Worm (Caenorhabditis elegans): Measurements from ENCODE around the gene sth-1.

Gene sth-1

DNA sequence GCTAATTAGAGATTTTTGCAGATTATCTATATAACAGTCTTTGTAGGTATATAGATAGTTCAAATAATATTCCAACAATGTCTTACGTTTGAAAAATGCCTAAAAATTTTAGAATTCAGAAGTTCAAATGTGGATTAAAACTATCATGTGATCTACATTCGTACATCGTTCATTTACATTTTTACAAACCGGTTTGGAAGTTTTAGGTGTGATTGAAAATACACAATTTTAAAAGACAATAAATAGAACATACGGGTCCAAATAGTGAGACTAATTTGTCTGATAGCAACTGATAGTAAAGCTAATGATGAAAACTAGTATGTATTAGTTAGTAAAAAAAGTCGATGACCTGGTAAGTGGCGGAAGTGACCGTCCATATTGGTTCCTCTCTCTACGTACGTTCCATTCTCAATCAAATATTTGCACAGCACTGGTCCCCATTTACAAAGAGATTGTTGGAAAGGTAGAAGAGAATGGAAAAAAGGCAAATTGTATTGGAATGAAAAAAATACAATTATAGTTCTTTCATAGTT lies 10.5 kb upstream of the sth-1 start (continued):
- no peak for TF ChIP-seq tbp1 (GFP tag; optimal IDR thresholded peaks at IDR 0.05)

DNA sequence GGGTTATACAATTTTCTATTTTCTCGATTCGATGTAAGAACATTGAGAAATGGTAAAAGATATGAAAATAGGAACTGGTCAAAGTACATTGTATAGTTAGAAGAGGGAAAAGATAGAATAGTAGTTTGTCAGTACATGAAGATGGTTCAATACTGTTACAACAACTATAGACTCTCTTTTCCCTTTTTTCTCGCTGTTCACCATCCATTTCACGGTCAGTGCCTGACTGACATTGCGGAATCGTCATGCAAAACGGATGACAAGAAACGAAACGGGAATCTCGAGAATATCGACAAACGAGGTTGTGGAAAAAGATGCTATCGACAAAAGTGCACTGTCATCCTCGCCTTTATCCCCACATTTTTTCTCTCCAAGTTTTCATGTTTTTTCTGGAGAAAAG lies 8.3 kb upstream of the sth-1 start:
- TF ChIP-seq sea-2 (GFP tag; IDR thresholded peaks at IDR 0.05), result no peak
- no peak for TF ChIP-seq rec-8 (tag; optimal IDR thresholded peaks at IDR 0.05)
- no peak for TF ChIP-seq T07F8.4 (tag; optimal IDR thresholded peaks at IDR 0.05)
- no peak for TF ChIP-seq let-526 (GFP tag; IDR thresholded peaks at IDR 0.05)
- TF ChIP-seq sdz-38 (tag; optimal IDR thresholded peaks at IDR 0.05), result no peak
- TF ChIP-seq hmg-1.2 (GFP tag; IDR thresholded peaks at IDR 0.05), result no peak
- TF ChIP-seq pbrm-1 (GFP tag; IDR thresholded peaks at IDR 0.05), result no peak
- no peak for TF ChIP-seq nfya-2 (GFP tag; IDR thresholded peaks at IDR 0.05)

DNA sequence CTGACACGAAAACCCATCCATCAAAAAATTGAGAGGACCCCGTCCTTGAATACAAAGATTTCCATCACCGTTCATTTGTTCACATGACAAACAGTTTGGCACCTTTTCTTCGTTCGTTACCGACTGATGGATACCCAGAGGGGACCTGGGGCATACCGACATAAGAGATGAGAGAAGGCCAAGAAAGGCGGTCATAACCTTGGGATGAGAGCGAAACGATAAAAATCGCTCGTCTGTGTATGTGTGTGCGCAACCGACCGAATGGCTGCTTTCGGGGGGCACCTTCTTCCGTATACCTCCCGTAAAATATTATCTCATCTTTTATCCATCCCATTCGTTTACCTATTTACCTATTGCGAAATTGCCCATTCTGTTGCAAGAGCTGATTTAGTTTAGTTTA lies 7.0 kb upstream of the sth-1 start:
- no peak for TF ChIP-seq K11D2.4 (GFP tag; IDR thresholded peaks at IDR 0.05)
- no peak for TF ChIP-seq B0035.1 (tag; optimal IDR thresholded peaks at IDR 0.05)
- no peak for TF ChIP-seq lin-26 (GFP tag; IDR thresholded peaks at IDR 0.05)
- no peak for TF ChIP-seq mel-28 (tag; optimal IDR thresholded peaks at IDR 0.05; ENCODE audit: borderline replicate concordance)
- TF ChIP-seq lsy-27 (tag; optimal IDR thresholded peaks at IDR 0.05; ENCODE audit: borderline replicate concordance, insufficient read depth), result no peak
- TF ChIP-seq attf-6 (GFP tag; IDR thresholded peaks at IDR 0.05), result no peak
- no peak for TF ChIP-seq mxl-1 (tag; optimal IDR thresholded peaks at IDR 0.05)
- TF ChIP-seq aptf-3 (GFP tag; IDR thresholded peaks at IDR 0.05), result no peak
- no peak for TF ChIP-seq D2030.7 (GFP tag; IDR thresholded peaks at IDR 0.05)
- TF ChIP-seq nhr-27 (tag; optimal IDR thresholded peaks at IDR 0.05), result no peak
- TF ChIP-seq snpc-4 (GFP tag; optimal IDR thresholded peaks at IDR 0.05), result no peak
- TF ChIP-seq snpc-4 (tag; optimal IDR thresholded peaks at IDR 0.05), result no peak
- TF ChIP-seq gei-17 (GFP tag; optimal IDR thresholded peaks at IDR 0.05), result no peak
- TF ChIP-seq ceh-91 (GFP tag; IDR thresholded peaks at IDR 0.05), result no peak
- no peak for TF ChIP-seq ceh-100 (GFP tag; IDR thresholded peaks at IDR 0.05)
- TF ChIP-seq attf-5 (GFP tag; optimal IDR thresholded peaks at IDR 0.05), result no peak
- no peak for TF ChIP-seq zim-3 (tag; optimal IDR thresholded peaks at IDR 0.05)
- no peak for TF ChIP-seq atf-7 (tag; optimal IDR thresholded peaks at IDR 0.05)

DNA sequence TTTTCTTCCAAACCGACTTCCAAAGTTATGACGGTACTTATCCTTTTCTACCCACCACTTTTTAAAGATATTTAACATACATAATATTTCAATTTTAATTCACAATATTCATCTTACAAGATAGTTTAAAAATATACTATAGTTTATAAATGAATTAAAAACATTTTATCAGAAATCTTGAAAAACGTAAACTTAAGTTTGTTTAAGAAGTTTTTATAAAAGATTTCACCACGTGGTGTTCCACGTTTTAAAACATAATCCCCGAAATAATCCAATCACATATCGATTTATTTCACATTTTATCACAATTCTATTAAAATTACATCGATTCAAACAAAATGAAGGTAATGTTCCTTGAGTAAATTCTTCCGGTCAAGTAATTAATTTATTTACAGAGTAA lies 5.2 kb upstream of the sth-1 start, which contains the start of gene ZC513.3:
Gene ZC513.3 (plus strand): TSS at position 301 of the 400 bp plus-strand sequence.
- TF ChIP-seq lag-1 (GFP tag; IDR thresholded peaks at IDR 0.05), result no peak
- no peak for TF ChIP-seq cebp-2 (GFP tag; IDR thresholded peaks at IDR 0.05)
- no peak for TF ChIP-seq ceh-40 (GFP tag; IDR thresholded peaks at IDR 0.05)
- TF ChIP-seq Y53F4B.3 (GFP tag; IDR thresholded peaks at IDR 0.05), result no peak

DNA sequence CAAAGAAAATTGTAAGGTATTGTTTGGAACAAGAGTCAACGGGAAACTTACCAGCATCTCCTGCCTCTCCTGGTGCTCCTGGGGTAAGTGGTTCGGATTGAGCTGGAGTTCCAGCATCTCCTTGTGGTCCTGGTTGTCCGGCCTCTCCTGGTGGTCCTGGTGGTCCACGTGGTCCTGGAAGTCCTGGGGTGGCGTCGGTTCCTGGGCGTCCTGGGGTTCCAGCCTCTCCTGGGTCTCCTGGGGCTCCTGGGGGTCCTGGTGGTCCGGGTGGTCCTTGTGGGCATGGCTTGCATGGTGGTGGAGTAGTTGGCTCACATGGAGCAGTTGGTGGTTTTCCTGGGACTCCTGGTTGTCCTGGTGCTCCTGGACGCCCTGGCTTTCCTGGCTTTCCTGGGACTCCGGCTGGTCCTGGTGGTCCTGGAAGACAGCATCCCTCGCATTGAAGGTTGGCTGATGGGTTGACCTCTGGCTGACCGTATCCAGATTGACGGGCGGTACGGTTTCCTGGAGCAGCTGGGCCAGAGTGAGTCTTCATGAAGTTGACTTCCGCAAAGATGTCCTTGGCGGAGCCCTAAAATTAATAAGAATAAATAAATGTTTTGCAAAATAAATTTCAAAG lies 1.8 kb upstream of the sth-1 start:
- TF ChIP-seq cebp-2 (GFP tag; IDR thresholded peaks at IDR 0.05) (0 out of 2 replicates have a peak, but pooled peaks have one; percentile 12), nfyb-1 (GFP tag; IDR thresholded peaks at IDR 0.05) (no peak), T26A5.8 (tag; optimal IDR thresholded peaks at IDR 0.05) (no peak), F49E8.2 (tag; optimal IDR thresholded peaks at IDR 0.05; ENCODE audit: insufficient read depth) (no peak), snpc-3.4 (tag; optimal IDR thresholded peaks at IDR 0.05) (no peak), B0035.1 (tag; optimal IDR thresholded peaks at IDR 0.05) (no peak), K12H6.12 (tag; optimal IDR thresholded peaks at IDR 0.05) (no peak), die-1 (tag; optimal IDR thresholded peaks at IDR 0.05) (no peak), F23B12.7 (tag; optimal IDR thresholded peaks at IDR 0.05; ENCODE audit: insufficient read depth) (no peak), egrh-3 (GFP tag; IDR thresholded peaks at IDR 0.05) (peak; percentile 90; the same call in 1 of the 2 replicates), rec-8 (tag; optimal IDR thresholded peaks at IDR 0.05) (no peak), hrde-1 (tag; optimal IDR thresholded peaks at IDR 0.05; ENCODE audit: borderline replicate concordance) (no peak), sdz-38 (tag; optimal IDR thresholded peaks at IDR 0.05) (no peak), ceh-91 (GFP tag; IDR thresholded peaks at IDR 0.05) (no peak), C17E4.6 (GFP tag; IDR thresholded peaks at IDR 0.05) (no peak), zfh-2 (GFP tag; conservative IDR thresholded peaks at IDR 0.05) (peak; percentile 83)

Data from whole organism, young adult.